Fruit fly (Drosophila melanogaster) whole organism, embryonic: ENCODE measurements around the gene CG43693.

Experiments
- B-H1 ChIP-seq: fragments of 200-800 bp; sonication (Bioruptor generic); IDR thresholded peaks from 3 replicates; pipeline ENCODE4 v1.3.6; 2022; ENCODE audit warnings: missing biosample characterization, missing genetic modification characterization
- Bgb ChIP-seq: fragments of 200-800 bp; sonication (Bioruptor generic); IDR thresholded peaks from 2 replicates; pipeline ENCODE4 v1.3.6; 2022; ENCODE audit warnings: missing biosample characterization, missing genetic modification characterization; ENCODE audit not compliant: partially characterized antibody
- CG11093 ChIP-seq: fragments of 200-800 bp; sonication (Bioruptor generic); IDR thresholded peaks from 3 replicates; pipeline ENCODE4 v1.3.6; 2022; ENCODE audit warnings: missing biosample characterization, missing genetic modification characterization
- CG11398 ChIP-seq: fragments of 200-800 bp; sonication (Bioruptor generic); optimal IDR thresholded peaks from 2 replicates; lab custom pipeline; 2016; ENCODE audit warnings: missing biosample characterization, missing genetic modification characterization
- CG11723 ChIP-seq: fragments of 200-800 bp; sonication (Bioruptor generic); optimal IDR thresholded peaks from 2 replicates; lab custom pipeline; 2017; ENCODE audit warnings: missing biosample characterization, mild to moderate bottlenecking, missing genetic modification characterization
- CG14441 ChIP-seq: fragments of 200-800 bp; sonication (Bioruptor generic); IDR thresholded peaks from 2 replicates; pipeline ENCODE4 v1.3.6; 2022; ENCODE audit warnings: missing biosample characterization, missing genetic modification characterization
- CG17186 ChIP-seq: fragments of 200-800 bp; sonication (Bioruptor generic); optimal IDR thresholded peaks from 3 replicates; lab custom pipeline; 2017; ENCODE audit warnings: missing biosample characterization, missing genetic modification reagents, missing genetic modification characterization
- CG17385 ChIP-seq: fragments of 200-800 bp; sonication (Bioruptor generic); optimal IDR thresholded peaks from 3 replicates; lab custom pipeline; 2018; ENCODE audit warnings: missing biosample characterization, mild to moderate bottlenecking, missing genetic modification characterization
- CG2712 ChIP-seq: fragments of 200-800 bp; optimal IDR thresholded peaks from 3 replicates; lab custom pipeline; 2019; ENCODE audit warnings: missing biosample characterization, mild to moderate bottlenecking, missing genetic modification characterization, moderate library complexity
- CG2889 ChIP-seq: fragments of 200-800 bp; sonication (Bioruptor generic); IDR thresholded peaks from 3 replicates; pipeline ENCODE4 v1.3.6; 2022; ENCODE audit warnings: missing biosample characterization, missing genetic modification characterization
- CG30431 ChIP-seq: fragments of 200-800 bp; sonication (Bioruptor generic); optimal IDR thresholded peaks from 2 replicates; lab custom pipeline; 2017; ENCODE audit warnings: missing biosample characterization, missing genetic modification characterization
- CG4328 ChIP-seq: fragments of 200-800 bp; sonication (Bioruptor generic); optimal IDR thresholded peaks from 3 replicates; lab custom pipeline; 2017; ENCODE audit warnings: missing biosample characterization, missing genetic modification reagents, missing genetic modification characterization
- CG6689 ChIP-seq: fragments of 200-800 bp; sonication (Bioruptor generic); IDR thresholded peaks from 2 replicates; pipeline ENCODE4 v1.3.6; 2022; ENCODE audit warnings: missing biosample characterization, missing genetic modification characterization
- CG7357 ChIP-seq: fragments of 200-800 bp; sonication (Bioruptor generic); IDR thresholded peaks from 3 replicates; pipeline ENCODE4 v1.3.6; 2022; ENCODE audit warnings: missing biosample characterization, missing genetic modification characterization
- Dip2 ChIP-seq: fragments of 200-800 bp; sonication (Bioruptor generic); IDR thresholded peaks from 2 replicates; pipeline ENCODE4 v1.3.6; 2022; ENCODE audit warnings: missing biosample characterization, missing genetic modification characterization
- H15 ChIP-seq: fragments of 200-800 bp; sonication (Bioruptor generic); IDR thresholded peaks from 3 replicates; pipeline ENCODE4 v1.3.6; 2022; ENCODE audit warnings: missing biosample characterization, missing genetic modification characterization
- HHEX ChIP-seq: fragments of 200-800 bp; sonication (Bioruptor generic); optimal IDR thresholded peaks from 3 replicates; lab custom pipeline; 2017; ENCODE audit warnings: missing biosample characterization, mild to moderate bottlenecking, missing genetic modification characterization, missing genetic modification reagents
- HLH3B ChIP-seq: fragments of 200-800 bp; sonication (Bioruptor generic); IDR thresholded peaks from 2 replicates; pipeline ENCODE4 v1.3.6; 2022; ENCODE audit warnings: missing biosample characterization, missing genetic modification characterization
- HmgD ChIP-seq: fragments of 200-800 bp; sonication (Bioruptor generic); optimal IDR thresholded peaks from 3 replicates; lab custom pipeline; 2016; ENCODE audit warnings: missing biosample characterization, missing genetic modification characterization
- MTF-1 ChIP-seq: fragments of 200-800 bp; sonication (Bioruptor generic); optimal IDR thresholded peaks from 2 replicates; lab custom pipeline; 2018; ENCODE audit warnings: missing biosample characterization, mild to moderate bottlenecking, missing genetic modification characterization, borderline replicate concordance
- NfI ChIP-seq: fragments of 200-800 bp; sonication (Bioruptor generic); optimal IDR thresholded peaks from 3 replicates; lab custom pipeline; 2018; ENCODE audit warnings: missing biosample characterization, mild to moderate bottlenecking, missing genetic modification characterization, moderate library complexity
- Rfx ChIP-seq: fragments of 200-800 bp; sonication (Bioruptor generic); IDR thresholded peaks from 2 replicates; pipeline ENCODE4 v1.3.6; 2022; ENCODE audit warnings: missing biosample characterization, missing genetic modification characterization
- Ssrp ChIP-seq: fragments of 200-800 bp; sonication (Bioruptor generic); optimal IDR thresholded peaks from 2 replicates; lab custom pipeline; 2018; ENCODE audit warnings: missing biosample characterization, mild to moderate bottlenecking, missing genetic modification characterization, moderate library complexity
- Xrp1 ChIP-seq: fragments of 200-800 bp; sonication (Bioruptor generic); IDR thresholded peaks from 2 replicates; pipeline ENCODE4 v1.3.6; 2022; ENCODE audit warnings: missing biosample characterization, missing genetic modification characterization
- abd-A ChIP-seq: fragments of 200-800 bp; sonication (Bioruptor generic); optimal IDR thresholded peaks from 3 replicates; lab custom pipeline; 2019; ENCODE audit warnings: missing biosample characterization, mild to moderate bottlenecking, missing genetic modification characterization, moderate library complexity
- ac ChIP-seq: fragments of 200-800 bp; sonication (Bioruptor generic); optimal IDR thresholded peaks from 3 replicates; lab custom pipeline; 2017; ENCODE audit warnings: missing biosample characterization, mild to moderate bottlenecking, missing genetic modification characterization
- ash1 ChIP-seq: fragments of 200-800 bp; sonication (Bioruptor generic); optimal IDR thresholded peaks from 2 replicates; lab custom pipeline; 2018; ENCODE audit warnings: missing biosample characterization, mild to moderate bottlenecking, missing genetic modification characterization
- ato ChIP-seq: fragments of 200-800 bp; sonication (Bioruptor generic); IDR thresholded peaks from 2 replicates; pipeline ENCODE4 v1.3.6; 2022; ENCODE audit warnings: missing biosample characterization, missing genetic modification characterization; ENCODE audit not compliant: partially characterized antibody
- cad ChIP-seq: fragments of >200 bp; optimal IDR thresholded peaks from 2 replicates; lab custom pipeline; 2017; ENCODE audit warnings: missing biosample characterization, missing genetic modification characterization
- cg ChIP-seq: fragments of 200-800 bp; sonication (Bioruptor generic); optimal IDR thresholded peaks from 3 replicates; lab custom pipeline; 2019; ENCODE audit warnings: missing biosample characterization, mild to moderate bottlenecking, missing genetic modification characterization, moderate library complexity
- chif ChIP-seq, 2 experiments: fragments of 200-800 bp; sonication (Bioruptor generic); optimal IDR thresholded peaks; 3 replicates each; lab custom pipeline; 2016; ENCODE audit warnings: missing biosample characterization in 2 of 2, missing genetic modification characterization in 2 of 2
- chm ChIP-seq: fragments of 200-800 bp; sonication (Bioruptor generic); IDR thresholded peaks from 2 replicates; pipeline ENCODE4 v1.3.6; 2022; ENCODE audit warnings: missing biosample characterization, missing genetic modification characterization
- crc ChIP-seq: fragments of 200-800 bp; sonication (Bioruptor generic); optimal IDR thresholded peaks from 2 replicates; lab custom pipeline; 2016; ENCODE audit warnings: missing biosample characterization, missing genetic modification characterization
- ewg ChIP-seq: fragments of 200-800 bp; sonication (Bioruptor generic); optimal IDR thresholded peaks from 3 replicates; lab custom pipeline; 2017; ENCODE audit warnings: mild to moderate bottlenecking, missing biosample characterization, missing genetic modification reagents, missing genetic modification characterization
- gce ChIP-seq: fragments of 200-800 bp; sonication (Bioruptor generic); IDR thresholded peaks from 3 replicates; pipeline ENCODE4 v1.3.6; 2022; ENCODE audit warnings: missing biosample characterization, missing genetic modification characterization
- grau ChIP-seq: fragments of 200-800 bp; optimal IDR thresholded peaks from 3 replicates; lab custom pipeline; 2019; ENCODE audit warnings: missing biosample characterization, mild to moderate bottlenecking, missing genetic modification characterization, moderate library complexity
- jing ChIP-seq: fragments of 200-800 bp; sonication (Bioruptor generic); optimal IDR thresholded peaks from 2 replicates; lab custom pipeline; 2018; ENCODE audit warnings: missing biosample characterization, mild to moderate bottlenecking, missing genetic modification characterization
- mld ChIP-seq: fragments of 200-800 bp; sonication (Bioruptor generic); IDR thresholded peaks from 3 replicates; pipeline ENCODE4 v1.3.6; 2022; ENCODE audit warnings: missing biosample characterization, missing genetic modification characterization; ENCODE audit not compliant: partially characterized antibody
- nmo ChIP-seq: fragments of 200-800 bp; sonication (Bioruptor generic); optimal IDR thresholded peaks from 2 replicates; lab custom pipeline; 2018; ENCODE audit warnings: missing biosample characterization, mild to moderate bottlenecking, missing genetic modification characterization, moderate library complexity
- odd ChIP-seq: fragments of 200-800 bp; sonication (Bioruptor generic); optimal IDR thresholded peaks from 2 replicates; lab custom pipeline; 2017; ENCODE audit warnings: missing biosample characterization, mild to moderate bottlenecking, missing genetic modification characterization
- pfk ChIP-seq: fragments of 200-800 bp; sonication (Bioruptor generic); optimal IDR thresholded peaks from 2 replicates; lab custom pipeline; 2018; ENCODE audit warnings: missing biosample characterization, mild to moderate bottlenecking, missing genetic modification characterization, moderate library complexity
- prd ChIP-seq, 3 experiments: fragments of >200 bp in 2 of 3; fragments of 200-800 bp in 1 of 3; sonication (Bioruptor generic) in 1 of 3; optimal IDR thresholded peaks in 2 of 3; IDR thresholded peaks in 1 of 3; 2 replicates in 2 of 3; 3 replicates in 1 of 3; pipeline versions ENCODE4 v1.3.6 to Lab custom; 2017 to 2022; ENCODE audit warnings: missing biosample characterization in 1 of 3, missing genetic modification characterization in 1 of 3
- pum ChIP-seq: fragments of 200-800 bp; sonication (Bioruptor generic); optimal IDR thresholded peaks from 2 replicates; lab custom pipeline; 2016; ENCODE audit warnings: missing biosample characterization, missing genetic modification characterization
- pzg ChIP-seq: fragments of 200-800 bp; sonication (Bioruptor generic); optimal IDR thresholded peaks from 3 replicates; lab custom pipeline; 2018; ENCODE audit warnings: missing biosample characterization, mild to moderate bottlenecking, missing genetic modification characterization, moderate library complexity
- ranshi ChIP-seq: fragments of 200-800 bp; sonication (Bioruptor generic); IDR thresholded peaks from 2 replicates; pipeline ENCODE4 v1.3.6; 2022; ENCODE audit warnings: missing biosample characterization, missing genetic modification characterization
- scrt ChIP-seq: fragments of 200-800 bp; sonication (Bioruptor generic); optimal IDR thresholded peaks from 2 replicates; lab custom pipeline; 2018; ENCODE audit warnings: missing biosample characterization, mild to moderate bottlenecking, missing genetic modification characterization, moderate library complexity
- sim ChIP-seq: fragments of 200-800 bp; sonication (Bioruptor generic); IDR thresholded peaks from 2 replicates; pipeline ENCODE4 v1.3.6; 2022; ENCODE audit warnings: missing biosample characterization, missing genetic modification characterization
- slbo ChIP-seq: fragments of 200-800 bp; sonication (Bioruptor generic); IDR thresholded peaks from 2 replicates; pipeline ENCODE4 v1.3.6; 2022; ENCODE audit warnings: missing biosample characterization, missing genetic modification characterization
- stc ChIP-seq: fragments of 200-800 bp; sonication (Bioruptor generic); IDR thresholded peaks from 2 replicates; pipeline ENCODE4 v1.3.6; 2022; ENCODE audit warnings: missing biosample characterization, missing genetic modification characterization
- tna ChIP-seq: fragments of 200-800 bp; sonication (Bioruptor generic); IDR thresholded peaks from 2 replicates; pipeline ENCODE4 v1.3.6; 2022; ENCODE audit warnings: missing biosample characterization, missing genetic modification characterization; ENCODE audit not compliant: partially characterized antibody
- vnd ChIP-seq: fragments of 200-800 bp; sonication (Bioruptor generic); IDR thresholded peaks from 3 replicates; pipeline ENCODE4 v1.3.6; 2022; ENCODE audit warnings: missing biosample characterization, missing genetic modification characterization; ENCODE audit not compliant: partially characterized antibody

The CG43693 gene

dm6 chr3L:11003980-11004379 lies 47.2 kb downstream of the CG43693 start (continued):
- TF ChIP-seq CG30431 (GFP tag; lab: Kevin White, UChicago) = no peak
- TF ChIP-seq slbo (GFP tag; lab: Robert Waterston, UW) = no peak
- TF ChIP-seq CG6689 = peak; percentile 18; the same call in 1 of the 2 replicates
- no peak for TF ChIP-seq Ssrp (tag; lab: Kevin White, UChicago)
- no peak for TF ChIP-seq CG11093 (GFP tag; lab: Robert Waterston, UW)
- TF ChIP-seq CG2712 = no peak
- no peak for TF ChIP-seq CG17186 (GFP tag; lab: Kevin White, UChicago)
- TF ChIP-seq HLH3B (GFP tag; lab: Robert Waterston, UW) = no peak
- no peak for TF ChIP-seq vnd (GFP tag; lab: Robert Waterston, UW)
- TF ChIP-seq crc (GFP tag; lab: Kevin White, UChicago) = no peak
- peak; percentile 29 for TF ChIP-seq ac
- no peak for TF ChIP-seq ash1 (GFP tag; lab: Kevin White, UChicago)
- no peak for TF ChIP-seq tna
- TF ChIP-seq gce (GFP tag; lab: Robert Waterston, UW) = peak; percentile 45; the same call in 1 of the 3 replicates
- TF ChIP-seq Rfx (GFP tag; lab: Robert Waterston, UW) = no peak
- no peak for TF ChIP-seq ranshi (GFP tag; lab: Robert Waterston, UW)
- TF ChIP-seq CG14441 (GFP tag; lab: Robert Waterston, UW) = peak; percentile 10; the same call in 1 of the 2 replicates
- TF ChIP-seq CG7357 = no peak
- no peak for TF ChIP-seq CG4328 (GFP tag; lab: Kevin White, UChicago)
- no peak for TF ChIP-seq MTF-1 (GFP tag; lab: Kevin White, UChicago)
- TF ChIP-seq HHEX (GFP tag; lab: Kevin White, UChicago) = peak; percentile 7
- TF ChIP-seq H15 (GFP tag; lab: Robert Waterston, UW) = no peak
- TF ChIP-seq jing = no peak
- TF ChIP-seq pfk = no peak
- TF ChIP-seq NfI = no peak
- TF ChIP-seq Bgb (GFP tag; lab: Robert Waterston, UW) = no peak
- no peak for TF ChIP-seq stc (GFP tag; lab: Robert Waterston, UW)
- no peak for TF ChIP-seq Dip2 (GFP tag; lab: Robert Waterston, UW)
- no peak for TF ChIP-seq odd (GFP tag; lab: Kevin White, UChicago)
- TF ChIP-seq mld (GFP tag; lab: Robert Waterston, UW) = no peak
- no peak for TF ChIP-seq cad (GFP tag; lab: Kevin White, UChicago)
- TF ChIP-seq cg (GFP tag; lab: Kevin White, UChicago) = peak; percentile 49
- no peak for TF ChIP-seq pzg (GFP tag; lab: Kevin White, UChicago)
- no peak for TF ChIP-seq prd (optimal IDR thresholded peaks at IDR 0.05; lab: Kevin White, UChicago)
- TF ChIP-seq prd (GFP tag; IDR thresholded peaks at IDR 0.05; lab: Robert Waterston, UW) = no peak
- TF ChIP-seq pum (GFP tag; lab: Kevin White, UChicago) = no peak
- TF ChIP-seq ato (GFP tag; lab: Robert Waterston, UW) = no peak
- no peak for TF ChIP-seq nmo (GFP tag; lab: Kevin White, UChicago)
- no peak for TF ChIP-seq chif (GFP tag; optimal IDR thresholded peaks at IDR 0.05; lab: Kevin White, UChicago)
- no peak for TF ChIP-seq CG2889 (GFP tag; lab: Robert Waterston, UW)
- no peak for TF ChIP-seq CG11398 (GFP tag; lab: Kevin White, UChicago)
- peak; percentile 55; the same call in 1 of the 2 replicates for TF ChIP-seq Xrp1
- TF ChIP-seq chm (GFP tag; lab: Robert Waterston, UW) = 0 out of 2 replicates have a peak, but pooled peaks have one; percentile 51
- no peak for TF ChIP-seq scrt (GFP tag; lab: Kevin White, UChicago)
- no peak for TF ChIP-seq B-H1 (GFP tag; lab: Robert Waterston, UW)
- TF ChIP-seq ewg = peak; percentile 38
- no peak for TF ChIP-seq HmgD (GFP tag; lab: Kevin White, UChicago)
- no peak for TF ChIP-seq CG17385 (GFP tag; lab: Kevin White, UChicago)
- no peak for TF ChIP-seq grau (tag; lab: Kevin White, UChicago)
- TF ChIP-seq abd-A (tag; lab: Kevin White, UChicago) = no peak
- TF ChIP-seq CG11723 = no peak
- no peak; the same call in 1 of the 2 replicates for TF ChIP-seq sim (GFP tag; lab: Robert Waterston, UW)
